Worm (Caenorhabditis elegans) whole organism, midembryonic: Measurements from ENCODE around the gene allo-1.

ENCODE experiments used
- T22C8.4 ChIP-seq: fragments of 200-800 bp; sonication (Bioruptor generic); IDR thresholded peaks from 2 replicates; pipeline ENCODE4 v1.3.6; 2022; ENCODE audit warnings: missing genetic modification characterization, missing compliant biosample characterization
- cog-1 ChIP-seq: sonication (generic microtip); optimal IDR thresholded peaks from 2 replicates; lab custom pipeline; 2016; ENCODE audit warnings: missing genetic modification characterization, missing compliant biosample characterization
- flt-1 ChIP-seq: fragments of 200-800 bp; sonication (Bioruptor generic); IDR thresholded peaks from 2 replicates; pipeline ENCODE4 v1.3.6; 2022; ENCODE audit warnings: missing genetic modification characterization, missing compliant biosample characterization
- klf-2 ChIP-seq: fragments of 200-800 bp; sonication (Bioruptor generic); conservative IDR thresholded peaks from 2 replicates; pipeline ENCODE4 v1.3.6; 2022; ENCODE audit warnings: missing genetic modification reagents, missing genetic modification characterization, missing compliant biosample characterization
- med-1 ChIP-seq: sonication (generic microtip); optimal IDR thresholded peaks from 2 replicates; lab custom pipeline; 2017; ENCODE audit warnings: missing genetic modification characterization, mild to moderate bottlenecking, missing compliant biosample characterization, antibody characterized with exemption, missing genetic modification reagents; ENCODE audit not compliant: insufficient read depth
- ref-1 ChIP-seq: fragments of 200-800 bp; sonication (Bioruptor generic); conservative IDR thresholded peaks from 2 replicates; pipeline ENCODE4 v1.3.6; 2022; ENCODE audit warnings: missing genetic modification reagents, missing genetic modification characterization, missing compliant biosample characterization
- tab-1 ChIP-seq: fragments of 200-800 bp; sonication (Bioruptor generic); IDR thresholded peaks from 2 replicates; pipeline ENCODE4 v1.3.6; 2022; ENCODE audit warnings: missing genetic modification characterization, missing compliant biosample characterization
- ztf-23 ChIP-seq: fragments of 200-800 bp; sonication (Bioruptor generic); IDR thresholded peaks from 2 replicates; pipeline ENCODE4 v1.3.6; 2022; ENCODE audit warnings: missing genetic modification reagents, missing genetic modification characterization, missing compliant biosample characterization
- ztf-29 ChIP-seq: fragments of 200-800 bp; sonication (Bioruptor generic); IDR thresholded peaks from 2 replicates; pipeline ENCODE4 v1.3.6; 2022; ENCODE audit warnings: missing genetic modification reagents, missing genetic modification characterization, missing compliant biosample characterization

Gene allo-1

DNA sequence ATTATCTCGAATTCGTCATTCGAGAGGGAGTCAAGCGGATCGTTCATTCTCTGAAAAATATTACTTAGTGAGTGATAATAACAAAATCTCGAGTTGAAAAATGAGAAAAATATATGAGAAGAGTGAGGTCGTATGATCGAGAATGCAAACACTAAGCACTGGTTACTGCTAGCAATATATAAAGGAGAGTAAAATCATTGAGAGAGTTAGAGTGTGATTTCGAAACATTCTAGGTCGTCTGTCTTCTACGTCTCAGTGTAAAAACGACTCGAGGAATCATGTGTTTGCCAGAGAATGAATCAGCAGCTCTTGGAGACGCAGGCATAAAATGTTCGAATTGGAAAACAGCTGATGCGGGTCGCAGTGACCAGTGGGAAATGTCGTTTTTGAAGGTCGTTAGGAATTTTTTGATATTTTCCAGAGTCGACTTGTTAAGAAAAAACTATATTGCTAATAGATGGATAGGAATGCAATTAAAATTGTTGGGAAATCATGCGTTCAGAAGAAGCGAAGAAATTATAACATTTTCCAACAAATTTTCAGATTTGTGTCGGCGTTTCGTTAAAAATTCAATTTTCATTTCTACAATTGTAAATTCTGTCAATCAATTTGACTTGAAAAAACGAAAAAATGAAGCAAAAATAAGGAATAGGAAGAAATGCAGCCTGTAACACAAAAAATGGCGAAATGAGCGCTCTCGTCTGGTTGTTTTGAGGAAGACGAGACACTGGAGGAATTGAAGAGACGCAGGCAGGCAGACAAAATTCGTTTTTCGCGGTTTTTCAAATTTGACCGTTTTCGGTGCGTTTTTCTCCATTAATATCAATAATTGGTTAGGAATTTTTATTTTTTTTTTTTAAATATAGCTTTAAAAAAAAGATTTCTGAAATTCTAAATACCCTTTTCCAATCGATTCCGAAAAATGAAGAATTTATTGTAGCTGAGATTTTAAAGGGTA is at the start of gene allo-1:
allo-1 (minus strand) TSS at position 51 of the 958 bp plus-strand sequence.
- TF ChIP-seq med-1 (no peak), tab-1 (GFP tag; lab: Robert Waterston, UW) (no peak), flt-1 (GFP tag; lab: Robert Waterston, UW) (no peak), cog-1 (no peak), ref-1 (GFP tag; lab: Robert Waterston, UW) (no peak), ztf-23 (GFP tag; lab: Robert Waterston, UW) (no peak), klf-2 (GFP tag; lab: Robert Waterston, UW) (no peak), ztf-29 (GFP tag; lab: Robert Waterston, UW) (no peak), T22C8.4 (GFP tag; lab: Robert Waterston, UW) (no peak)

ce11 chrIV:10745332-10745731 is 48.5 kb upstream of the allo-1 start:
- no peak for TF ChIP-seq ref-1 (GFP tag; lab: Robert Waterston, UW)
- no peak for TF ChIP-seq klf-2 (GFP tag; lab: Robert Waterston, UW)
- no peak for TF ChIP-seq T22C8.4 (GFP tag; lab: Robert Waterston, UW)
- TF ChIP-seq ztf-29 (GFP tag; lab: Robert Waterston, UW): no peak
- TF ChIP-seq ztf-23 (GFP tag; lab: Robert Waterston, UW): no peak
- no peak for TF ChIP-seq flt-1 (GFP tag; lab: Robert Waterston, UW)
- TF ChIP-seq tab-1 (GFP tag; lab: Robert Waterston, UW): no peak
- TF ChIP-seq cog-1: no peak
- TF ChIP-seq med-1: no peak

- TF ChIP-seq T22C8.4 (GFP tag; lab: Robert Waterston, UW) (no peak), med-1 (no peak), tab-1 (GFP tag; lab: Robert Waterston, UW) (no peak), flt-1 (GFP tag; lab: Robert Waterston, UW) (no peak), ztf-23 (GFP tag; lab: Robert Waterston, UW) (no peak), cog-1 (no peak)
Measured at ce11 chrIV:10744475-10744874, 47.6 kb upstream of the allo-1 start, which contains the start of gene T25B9.3. T25B9.3 (plus strand) TSS chrIV:10744775.

ce11 chrIV:10738328-10738727 is 41.5 kb upstream of the allo-1 start, which contains the start of gene ssp-34:
ssp-34 (minus strand) TSS chrIV:10738602.
- TF ChIP-seq T22C8.4 (GFP tag; lab: Robert Waterston, UW) (no peak), klf-2 (GFP tag; lab: Robert Waterston, UW) (no peak), ztf-29 (GFP tag; lab: Robert Waterston, UW) (no peak), cog-1 (no peak), tab-1 (GFP tag; lab: Robert Waterston, UW) (no peak), med-1 (no peak), flt-1 (GFP tag; lab: Robert Waterston, UW) (no peak), ref-1 (GFP tag; lab: Robert Waterston, UW) (no peak), ztf-23 (GFP tag; lab: Robert Waterston, UW) (no peak)

DNA sequence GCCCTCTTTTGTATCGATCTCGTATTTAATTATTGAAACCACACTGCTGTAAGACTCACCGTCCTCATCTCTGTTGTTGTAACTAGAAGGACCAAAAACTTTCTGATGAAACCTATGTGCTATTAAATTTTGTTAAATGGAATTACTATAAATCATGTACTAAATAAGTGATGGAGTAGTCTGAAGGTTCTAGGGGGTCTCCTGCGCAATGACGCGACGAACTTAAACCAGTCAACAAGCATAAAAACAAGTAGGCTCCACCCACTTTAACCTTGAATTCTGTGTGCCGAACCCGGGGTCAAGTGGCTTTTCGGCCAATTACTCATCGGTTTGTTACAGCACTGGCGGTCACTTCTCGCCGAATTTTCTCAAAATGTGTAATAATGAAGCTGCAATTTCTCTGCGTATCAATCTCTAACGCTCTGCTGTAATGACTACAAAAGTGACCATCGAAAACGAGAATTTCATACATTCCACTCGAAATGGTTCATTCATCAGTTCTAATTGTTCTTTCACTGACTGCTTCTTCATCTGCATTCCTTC is 40.2 kb upstream of the allo-1 start, which contains the start of gene grl-21:
grl-21 (plus strand) TSS at position 464 of the 543 bp plus-strand sequence.
- TF ChIP-seq T22C8.4 (GFP tag; lab: Robert Waterston, UW) (no peak), klf-2 (GFP tag; lab: Robert Waterston, UW) (no peak), ref-1 (GFP tag; lab: Robert Waterston, UW) (no peak), med-1 (no peak), tab-1 (GFP tag; lab: Robert Waterston, UW) (no peak), ztf-29 (GFP tag; lab: Robert Waterston, UW) (no peak), ztf-23 (GFP tag; lab: Robert Waterston, UW) (no peak), cog-1 (no peak), flt-1 (GFP tag; lab: Robert Waterston, UW) (no peak)

DNA sequence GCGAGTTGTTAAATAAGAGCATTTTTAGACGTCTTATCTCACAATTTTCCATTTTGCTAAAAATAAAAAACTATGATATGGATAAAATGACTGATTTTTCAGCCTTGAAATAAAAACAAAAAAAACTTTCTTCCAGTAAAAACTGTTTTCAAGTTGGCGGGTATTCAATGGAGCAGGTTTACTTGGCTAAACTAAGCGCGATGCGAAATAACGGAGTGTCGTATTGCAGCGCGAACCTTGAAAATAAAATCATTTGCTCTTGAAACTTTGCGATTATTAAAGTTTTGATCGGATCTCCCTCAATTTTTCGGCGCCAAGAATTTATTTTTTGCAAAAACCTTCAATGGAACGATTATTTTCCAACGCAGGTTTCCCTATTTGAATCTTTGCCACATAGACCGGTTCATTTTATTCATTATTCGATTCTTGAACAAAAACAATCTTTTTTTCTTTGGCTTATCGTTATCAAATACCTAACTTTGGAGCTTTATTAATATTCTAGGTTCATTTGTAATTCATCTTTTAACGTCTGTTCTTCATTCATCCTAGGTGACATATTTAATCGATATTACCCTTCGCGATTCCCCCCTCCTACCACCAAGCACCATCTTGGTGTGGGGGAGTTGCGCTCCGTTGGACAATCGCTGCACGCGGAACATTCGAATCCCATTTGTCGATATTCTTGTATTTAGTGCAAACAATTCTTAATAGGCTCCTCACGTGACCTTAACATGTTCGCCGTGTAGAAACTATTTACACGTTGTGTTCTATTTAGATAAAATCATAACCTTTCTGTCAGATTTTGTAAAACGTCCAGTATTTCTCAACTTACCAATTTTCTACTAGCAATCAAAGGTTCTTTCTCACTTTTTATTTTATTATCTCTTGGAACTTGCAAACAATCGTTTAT is 37.9 kb upstream of the allo-1 start, which contains the start of the genes orc-5 and cyb-1:
orc-5 (minus strand) TSS at position 62 of the 910 bp plus-strand sequence.
cyb-1 (plus strand) TSS at position 690 of the 910 bp plus-strand sequence.
- TF ChIP-seq tab-1 (GFP tag; lab: Robert Waterston, UW): no peak
- TF ChIP-seq T22C8.4 (GFP tag; lab: Robert Waterston, UW): peak; percentile 68
- TF ChIP-seq ztf-23 (GFP tag; lab: Robert Waterston, UW): no peak
- TF ChIP-seq klf-2 (GFP tag; lab: Robert Waterston, UW): no peak
- no peak for TF ChIP-seq ref-1 (GFP tag; lab: Robert Waterston, UW)
- no peak for TF ChIP-seq flt-1 (GFP tag; lab: Robert Waterston, UW)
- TF ChIP-seq med-1: no peak
- TF ChIP-seq ztf-29 (GFP tag; lab: Robert Waterston, UW): no peak

- TF ChIP-seq tab-1 (GFP tag; lab: Robert Waterston, UW) (no peak), cog-1 (no peak), ztf-23 (GFP tag; lab: Robert Waterston, UW) (no peak), ref-1 (GFP tag; lab: Robert Waterston, UW) (no peak), flt-1 (GFP tag; lab: Robert Waterston, UW) (no peak), klf-2 (GFP tag; lab: Robert Waterston, UW) (no peak), ztf-29 (GFP tag; lab: Robert Waterston, UW) (no peak), med-1 (no peak), T22C8.4 (GFP tag; lab: Robert Waterston, UW) (no peak)
Measured at ce11 chrIV:10727734-10728133, 30.9 kb upstream of the allo-1 start, which contains the start of gene ZC168.2. ZC168.2 (plus strand) TSS chrIV:10728034.

DNA sequence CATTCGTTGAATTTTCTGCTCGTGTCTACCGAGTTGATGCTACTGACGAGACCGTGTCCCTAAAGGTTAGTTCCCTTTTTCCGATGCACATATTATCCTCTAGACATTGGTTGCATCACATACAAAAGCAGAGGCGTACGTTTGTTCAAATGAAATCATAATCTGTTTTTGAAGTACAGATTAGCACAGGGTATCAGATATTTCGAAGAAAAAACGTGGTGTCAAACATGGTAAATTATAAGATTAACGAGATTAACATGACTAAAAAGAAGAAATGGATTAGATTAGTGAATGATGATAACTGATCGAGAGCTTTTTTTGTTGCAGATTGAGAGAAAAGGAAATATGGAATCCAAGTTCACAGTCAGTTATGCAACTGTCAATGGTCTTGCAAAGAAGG is 22.0 kb upstream of the allo-1 start:
- TF ChIP-seq ref-1 (GFP tag; lab: Robert Waterston, UW) (no peak), ztf-29 (GFP tag; lab: Robert Waterston, UW) (no peak), T22C8.4 (GFP tag; lab: Robert Waterston, UW) (no peak)
